Fruit fly (Drosophila melanogaster) whole organism: ENCODE measurements around the gene CG15027.

Source experiments
- CG8478 ChIP-seq: fragments of >200 bp; optimal IDR thresholded peaks from 2 replicates; lab custom pipeline; 2018; ENCODE audit warnings: inconsistent platforms
- Dll ChIP-seq: fragments of >200 bp; optimal IDR thresholded peaks from 2 replicates; lab custom pipeline; 2017
- EcR ChIP-seq, 2 experiments: fragments of >200 bp; optimal IDR thresholded peaks; 2 replicates each; lab custom pipeline; 2017; ENCODE audit warnings: missing biosample characterization in 2 of 2, missing genetic modification characterization in 2 of 2, missing genetic modification reagents in 2 of 2
- pan ChIP-seq: fragments of >200 bp; optimal IDR thresholded peaks from 2 replicates; lab custom pipeline; 2017
- psq ChIP-seq: fragments of >200 bp; optimal IDR thresholded peaks from 2 replicates; lab custom pipeline; 2017
- usp ChIP-seq: fragments of >200 bp; optimal IDR thresholded peaks from 2 replicates; lab custom pipeline; 2017; ENCODE audit warnings: missing biosample characterization, missing genetic modification characterization, mixed read lengths

The CG15027 gene

dm6 chrX:15091159-15091558 is 5.5 kb upstream of the CG15027 start:
- no peak for TF ChIP-seq pan (lab: Kevin White, UChicago)
- no peak for TF ChIP-seq usp (GFP tag; lab: Kevin White, UChicago)
- no peak for TF ChIP-seq psq (lab: Kevin White, UChicago)
- TF ChIP-seq CG8478 (lab: Kevin White, UChicago) = no peak
- TF ChIP-seq EcR (GFP tag; optimal IDR thresholded peaks at IDR 0.05; lab: Kevin White, UChicago) = no peak
- TF ChIP-seq Dll (lab: Kevin White, UChicago) = no peak

- no peak for TF ChIP-seq pan (lab: Kevin White, UChicago)
- TF ChIP-seq usp (GFP tag; lab: Kevin White, UChicago) = no peak
- TF ChIP-seq Dll (lab: Kevin White, UChicago) = no peak
- TF ChIP-seq psq (lab: Kevin White, UChicago) = no peak
- no peak for TF ChIP-seq EcR (GFP tag; optimal IDR thresholded peaks at IDR 0.05; lab: Kevin White, UChicago)
- TF ChIP-seq CG8478 (lab: Kevin White, UChicago) = no peak
Measured at dm6 chrX:15090371-15090770, 4.7 kb upstream of the CG15027 start.

dm6 chrX:15089146-15089698 is 3.6 kb upstream of the CG15027 start, which contains the start of gene Rab3-GEF:
TSS of gene Rab3-GEF (plus strand) at chrX:15089682.
- TF ChIP-seq CG8478 (lab: Kevin White, UChicago) (no peak), usp (GFP tag; lab: Kevin White, UChicago) (no peak), pan (lab: Kevin White, UChicago) (no peak), Dll (lab: Kevin White, UChicago) (no peak), EcR (GFP tag; optimal IDR thresholded peaks at IDR 0.05; lab: Kevin White, UChicago) (no peak), psq (lab: Kevin White, UChicago) (no peak)

- no peak for TF ChIP-seq EcR (GFP tag; optimal IDR thresholded peaks at IDR 0.05; lab: Kevin White, UChicago)
- no peak for TF ChIP-seq Dll (lab: Kevin White, UChicago)
- TF ChIP-seq CG8478 (lab: Kevin White, UChicago) = no peak
- TF ChIP-seq pan (lab: Kevin White, UChicago) = no peak
- TF ChIP-seq usp (GFP tag; lab: Kevin White, UChicago) = no peak
- TF ChIP-seq psq (lab: Kevin White, UChicago) = no peak
Measured at dm6 chrX:15084580-15085138, 968 bp downstream of the CG15027 start, which contains the start of gene Cox17. TSS of gene Cox17 (minus strand) at chrX:15084699.

- TF ChIP-seq pan (lab: Kevin White, UChicago) = no peak
- no peak for TF ChIP-seq psq (lab: Kevin White, UChicago)
- no peak for TF ChIP-seq Dll (lab: Kevin White, UChicago)
- no peak for TF ChIP-seq usp (GFP tag; lab: Kevin White, UChicago)
- no peak for TF ChIP-seq EcR (GFP tag; optimal IDR thresholded peaks at IDR 0.05; lab: Kevin White, UChicago)
- no peak for TF ChIP-seq CG8478 (lab: Kevin White, UChicago)
Measured at dm6 chrX:15082681-15083080, 2.9 kb downstream of the CG15027 start, which contains the start of gene CG33178. TSS of gene CG33178 (plus strand) at chrX:15082827.

dm6 chrX:15080780-15081402 is 4.7 kb downstream of the CG15027 start, which contains the start of gene CG33177:
TSS of gene CG33177 (plus strand) at chrX:15081367.
- no peak for TF ChIP-seq psq (lab: Kevin White, UChicago)
- no peak for TF ChIP-seq usp (GFP tag; lab: Kevin White, UChicago)
- TF ChIP-seq CG8478 (lab: Kevin White, UChicago) = no peak
- no peak for TF ChIP-seq Dll (lab: Kevin White, UChicago)
- TF ChIP-seq pan (lab: Kevin White, UChicago) = no peak
- no peak for TF ChIP-seq EcR (GFP tag; optimal IDR thresholded peaks at IDR 0.05; lab: Kevin White, UChicago)

- no peak for TF ChIP-seq EcR (GFP tag; optimal IDR thresholded peaks at IDR 0.05; lab: Kevin White, UChicago)
- TF ChIP-seq CG8478 (lab: Kevin White, UChicago) = no peak
- no peak for TF ChIP-seq pan (lab: Kevin White, UChicago)
- TF ChIP-seq usp (GFP tag; lab: Kevin White, UChicago) = no peak
- no peak for TF ChIP-seq Dll (lab: Kevin White, UChicago)
- no peak for TF ChIP-seq psq (lab: Kevin White, UChicago)
Measured at dm6 chrX:15079945-15080344, 5.7 kb downstream of the CG15027 start.

dm6 chrX:15079163-15079809 is 6.3 kb downstream of the CG15027 start:
- TF ChIP-seq EcR (GFP tag; optimal IDR thresholded peaks at IDR 0.05; lab: Kevin White, UChicago) (no peak), Dll (lab: Kevin White, UChicago) (no peak), pan (lab: Kevin White, UChicago) (no peak), psq (lab: Kevin White, UChicago) (no peak), usp (GFP tag; lab: Kevin White, UChicago) (no peak), CG8478 (lab: Kevin White, UChicago) (no peak)

dm6 chrX:15078394-15078793 is 7.2 kb downstream of the CG15027 start:
- TF ChIP-seq Dll (lab: Kevin White, UChicago) (no peak), EcR (GFP tag; optimal IDR thresholded peaks at IDR 0.05; lab: Kevin White, UChicago) (no peak), CG8478 (lab: Kevin White, UChicago) (no peak), pan (lab: Kevin White, UChicago) (no peak), usp (GFP tag; lab: Kevin White, UChicago) (no peak), psq (lab: Kevin White, UChicago) (no peak)

dm6 chrX:15077576-15078136 is 8.0 kb downstream of the CG15027 start:
- TF ChIP-seq psq (lab: Kevin White, UChicago) (no peak), Dll (lab: Kevin White, UChicago) (no peak), pan (lab: Kevin White, UChicago) (no peak), CG8478 (lab: Kevin White, UChicago) (no peak)
